Worm (Caenorhabditis elegans): ENCODE measurements around the gene ttll-12.

- TF ChIP-seq nhr-25 (tag; optimal IDR thresholded peaks at IDR 0.05) (no peak), dmd-4 (tag; optimal IDR thresholded peaks at IDR 0.05) (no peak), mbf-1 (tag; optimal IDR thresholded peaks at IDR 0.05) (no peak), nhr-11 (tag; optimal IDR thresholded peaks at IDR 0.05) (no peak), ztf-4 (tag; optimal IDR thresholded peaks at IDR 0.05) (no peak)
Observed at ce11 chrII:9314733-9315132, 24.1 kb upstream of the ttll-12 start.
